Fruit fly (Drosophila melanogaster) whole organism, wandering third instar larva: Measurements from ENCODE around the gene CG1575.

Source experiments
- CG32264 ChIP-seq: fragments of 200-800 bp; sonication (Bioruptor generic); optimal IDR thresholded peaks from 2 replicates; lab custom pipeline; 2016; ENCODE audit warnings: missing biosample characterization, missing genetic modification characterization
- CG9705 ChIP-seq: fragments of 200-800 bp; sonication (Bioruptor generic); optimal IDR thresholded peaks from 2 replicates; lab custom pipeline; 2018; ENCODE audit warnings: missing biosample characterization, mild to moderate bottlenecking, missing genetic modification characterization
- Myc ChIP-seq: fragments of >200 bp; optimal IDR thresholded peaks from 2 replicates; lab custom pipeline; 2017
- OdsH ChIP-seq: fragments of 200-800 bp; sonication (Bioruptor generic); optimal IDR thresholded peaks from 2 replicates; lab custom pipeline; 2016; ENCODE audit warnings: missing biosample characterization, mild to moderate bottlenecking, missing genetic modification characterization
- dmrt93B ChIP-seq: fragments of 200-800 bp; sonication (Bioruptor generic); optimal IDR thresholded peaks from 2 replicates; lab custom pipeline; 2018; ENCODE audit warnings: missing biosample characterization, mild to moderate bottlenecking, missing genetic modification characterization
- dsf ChIP-seq: sonication (Bioruptor generic); optimal IDR thresholded peaks from 2 replicates; lab custom pipeline; 2016; ENCODE audit warnings: missing biosample characterization, missing genetic modification characterization, borderline replicate concordance
- fru ChIP-seq: fragments of 200-800 bp; sonication (Bioruptor generic); optimal IDR thresholded peaks from 3 replicates; lab custom pipeline; 2016; ENCODE audit warnings: missing biosample characterization, mild to moderate bottlenecking, missing genetic modification characterization
- pan ChIP-seq: fragments of >200 bp; optimal IDR thresholded peaks from 2 replicates; lab custom pipeline; 2017
- usp ChIP-seq: fragments of >200 bp; optimal IDR thresholded peaks from 2 replicates; lab custom pipeline; 2017; ENCODE audit warnings: missing biosample characterization, missing genetic modification characterization

DNA sequence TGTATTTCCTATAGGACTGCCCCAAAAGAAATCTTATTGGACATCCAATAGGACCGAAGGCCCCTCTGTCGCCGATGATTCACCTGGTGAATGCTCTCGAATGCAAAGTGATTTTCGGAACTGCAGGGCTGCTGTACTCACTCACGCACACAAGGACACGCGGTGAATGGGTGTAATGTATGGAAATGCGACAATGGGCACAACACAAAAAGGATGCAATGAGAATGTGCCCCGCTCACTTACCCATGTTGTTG, 16.1 kb upstream of the CG1575 start:
- no peak for TF ChIP-seq OdsH (GFP tag; lab: Kevin White, UChicago)
- TF ChIP-seq dmrt93B (GFP tag; lab: Kevin White, UChicago), result no peak
- TF ChIP-seq dsf (GFP tag; lab: Kevin White, UChicago), result no peak
- TF ChIP-seq pan (lab: Kevin White, UChicago), result no peak
- TF ChIP-seq usp, result no peak
- no peak for TF ChIP-seq CG32264 (GFP tag; lab: Kevin White, UChicago)
- no peak for TF ChIP-seq Myc
- TF ChIP-seq CG9705 (GFP tag; lab: Kevin White, UChicago), result no peak
- no peak for TF ChIP-seq fru (GFP tag; lab: Kevin White, UChicago)
